Worm (Caenorhabditis elegans): ENCODE measurements around the gene F37C12.18.

Gene F37C12.18

ce11 chrIII:7153747-7154238 is 41.4 kb downstream of the F37C12.18 start, which contains the start of gene ogt-1 (continued):
- peak; percentile 39 for TF ChIP-seq Y55F3AM.14 (GFP tag; optimal IDR thresholded peaks at IDR 0.05)

ce11 chrIII:7152569-7152968 is 42.7 kb downstream of the F37C12.18 start:
- TF ChIP-seq sma-9 (GFP tag; optimal IDR thresholded peaks at IDR 0.05) (no peak), sma-9 (tag; optimal IDR thresholded peaks at IDR 0.05) (no peak), dmd-4 (tag; optimal IDR thresholded peaks at IDR 0.05) (no peak), peb-1 (tag; optimal IDR thresholded peaks at IDR 0.05) (no peak), nhr-10 (tag; optimal IDR thresholded peaks at IDR 0.05) (no peak), fos-1 (tag; optimal IDR thresholded peaks at IDR 0.05) (peak; percentile 0), C34F6.9 (tag; optimal IDR thresholded peaks at IDR 0.05) (no peak), lsy-2 (tag; optimal IDR thresholded peaks at IDR 0.05) (no peak), egl-27 (tag; optimal IDR thresholded peaks at IDR 0.05) (peak; percentile 26), nhr-25 (tag; optimal IDR thresholded peaks at IDR 0.05) (peak; percentile 56), nhr-12 (tag; optimal IDR thresholded peaks at IDR 0.05) (no peak), Y55F3AM.14 (GFP tag; optimal IDR thresholded peaks at IDR 0.05) (no peak), gmeb-1 (tag; optimal IDR thresholded peaks at IDR 0.05) (no peak), ztf-4 (tag; optimal IDR thresholded peaks at IDR 0.05) (peak; percentile 45), lin-11 (tag; optimal IDR thresholded peaks at IDR 0.05) (no peak), mdl-1 (tag; optimal IDR thresholded peaks at IDR 0.05) (no peak), ceh-82 (tag; optimal IDR thresholded peaks at IDR 0.05) (no peak), ceh-16 (tag; optimal IDR thresholded peaks at IDR 0.05) (no peak), nhr-11 (tag; optimal IDR thresholded peaks at IDR 0.05) (no peak), aly-2 (tag; optimal IDR thresholded peaks at IDR 0.05) (no peak), unc-39 (tag; optimal IDR thresholded peaks at IDR 0.05) (no peak), nhr-129 (tag; optimal IDR thresholded peaks at IDR 0.05) (no peak), nhr-23 (tag; optimal IDR thresholded peaks at IDR 0.05) (no peak), elt-3 (tag; optimal IDR thresholded peaks at IDR 0.05) (no peak), lin-13 (GFP tag; optimal IDR thresholded peaks at IDR 0.05) (no peak)

DNA sequence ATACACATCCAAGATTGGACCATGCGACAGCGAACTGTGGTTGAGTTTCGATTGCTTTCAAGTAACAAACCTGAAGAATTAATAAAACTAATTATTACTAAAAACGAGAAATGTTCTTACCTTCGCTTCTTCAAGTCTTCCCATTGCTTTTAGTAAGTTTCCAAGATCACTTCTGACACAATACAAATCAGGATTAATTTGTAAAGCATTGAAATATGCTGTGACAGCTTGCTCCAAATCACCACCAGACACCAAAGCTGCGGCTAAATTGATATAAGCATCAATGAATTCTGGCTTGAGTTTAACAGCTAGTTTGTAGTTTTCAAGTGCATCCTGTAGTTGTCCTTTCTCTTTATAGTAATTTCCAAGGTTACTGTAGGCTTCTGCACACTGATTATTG is 45.1 kb downstream of the F37C12.18 start:
- TF ChIP-seq ztf-1 (GFP tag; conservative IDR thresholded peaks at IDR 0.05): no peak
- TF ChIP-seq nhr-25 (tag; optimal IDR thresholded peaks at IDR 0.05): no peak
- TF ChIP-seq aly-2 (tag; optimal IDR thresholded peaks at IDR 0.05): no peak
- no peak for TF ChIP-seq snpc-4 (tag; optimal IDR thresholded peaks at IDR 0.05)
- TF ChIP-seq Y55F3AM.14 (GFP tag; optimal IDR thresholded peaks at IDR 0.05): no peak
- TF ChIP-seq nhr-12 (tag; optimal IDR thresholded peaks at IDR 0.05): no peak
- TF ChIP-seq mab-5 (tag; optimal IDR thresholded peaks at IDR 0.05): no peak
- no peak for TF ChIP-seq lin-13 (GFP tag; optimal IDR thresholded peaks at IDR 0.05)
- no peak for TF ChIP-seq unc-62 (GFP tag; optimal IDR thresholded peaks at IDR 0.05)

ce11 chrIII:7148191-7148590 is 47.0 kb downstream of the F37C12.18 start:
- TF ChIP-seq ztf-1 (GFP tag; conservative IDR thresholded peaks at IDR 0.05): no peak
- TF ChIP-seq lin-39 (tag; optimal IDR thresholded peaks at IDR 0.05): no peak
- TF ChIP-seq sma-9 (GFP tag; optimal IDR thresholded peaks at IDR 0.05): no peak
- TF ChIP-seq sma-9 (tag; optimal IDR thresholded peaks at IDR 0.05): no peak
- TF ChIP-seq ZK546.5 (tag; optimal IDR thresholded peaks at IDR 0.05): no peak
- no peak for TF ChIP-seq nhr-25 (tag; optimal IDR thresholded peaks at IDR 0.05)
- no peak for TF ChIP-seq nhr-77 (tag; optimal IDR thresholded peaks at IDR 0.05)
- TF ChIP-seq mab-5 (tag; optimal IDR thresholded peaks at IDR 0.05): no peak
- TF ChIP-seq snpc-4 (tag; optimal IDR thresholded peaks at IDR 0.05): no peak
- TF ChIP-seq nhr-6 (tag; optimal IDR thresholded peaks at IDR 0.05): no peak
- no peak for TF ChIP-seq lin-11 (tag; optimal IDR thresholded peaks at IDR 0.05)
- TF ChIP-seq nhr-21 (tag; optimal IDR thresholded peaks at IDR 0.05): no peak
- TF ChIP-seq skn-1 (tag; optimal IDR thresholded peaks at IDR 0.05): no peak
- TF ChIP-seq alr-1 (tag; optimal IDR thresholded peaks at IDR 0.05): no peak
- no peak for TF ChIP-seq zag-1 (tag; optimal IDR thresholded peaks at IDR 0.05)
- no peak for TF ChIP-seq nhr-23 (tag; optimal IDR thresholded peaks at IDR 0.05)
- no peak for TF ChIP-seq dmd-4 (tag; optimal IDR thresholded peaks at IDR 0.05)
- no peak for TF ChIP-seq ceh-16 (tag; optimal IDR thresholded peaks at IDR 0.05)

- TF ChIP-seq sma-3 (GFP tag; optimal IDR thresholded peaks at IDR 0.05) (no peak), sem-4 (tag; optimal IDR thresholded peaks at IDR 0.05) (no peak), lin-39 (tag; optimal IDR thresholded peaks at IDR 0.05) (no peak), ztf-4 (tag; optimal IDR thresholded peaks at IDR 0.05) (no peak), lin-13 (GFP tag; optimal IDR thresholded peaks at IDR 0.05) (no peak), ama-1 (optimal IDR thresholded peaks at IDR 0.05) (no peak), nhr-6 (tag; optimal IDR thresholded peaks at IDR 0.05) (no peak)
Measured at ce11 chrIII:7146341-7146740, 48.9 kb downstream of the F37C12.18 start.
